Fruit fly (Drosophila melanogaster) whole organism, embryonic: ENCODE results near the gene GstD8.

Source experiments
- Adf1 ChIP-seq: fragments of 200-800 bp; sonication (Bioruptor generic); IDR thresholded peaks from 2 replicates; pipeline ENCODE4 v1.3.6; 2022; ENCODE audit warnings: missing biosample characterization, missing genetic modification characterization
- Aef1 ChIP-seq: fragments of 200-800 bp; sonication (Bioruptor generic); IDR thresholded peaks from 3 replicates; pipeline ENCODE4 v1.3.6; 2022; ENCODE audit warnings: missing biosample characterization, missing genetic modification characterization
- CG10147 ChIP-seq: fragments of 200-800 bp; sonication (Bioruptor generic); optimal IDR thresholded peaks from 2 replicates; lab custom pipeline; 2019; ENCODE audit warnings: missing biosample characterization, mild to moderate bottlenecking, missing genetic modification characterization, moderate library complexity
- CG10979 ChIP-seq: fragments of 200-800 bp; sonication (Bioruptor generic); optimal IDR thresholded peaks from 2 replicates; lab custom pipeline; 2018; ENCODE audit warnings: missing biosample characterization, mild to moderate bottlenecking, missing genetic modification characterization, moderate library complexity
- CG1529 ChIP-seq: fragments of 200-800 bp; sonication (Bioruptor generic); optimal IDR thresholded peaks from 3 replicates; lab custom pipeline; 2018; ENCODE audit warnings: missing biosample characterization, missing genetic modification characterization
- CG1647 ChIP-seq: fragments of 200-800 bp; sonication (Bioruptor generic); optimal IDR thresholded peaks from 3 replicates; lab custom pipeline; 2016; ENCODE audit warnings: missing biosample characterization, missing genetic modification characterization
- CG16779 ChIP-seq: fragments of 200-800 bp; sonication (Bioruptor generic); IDR thresholded peaks from 2 replicates; pipeline ENCODE4 v1.3.6; 2022; ENCODE audit warnings: missing biosample characterization, missing genetic modification characterization
- CG1832 ChIP-seq: fragments of 200-800 bp; sonication (Bioruptor generic); optimal IDR thresholded peaks from 2 replicates; lab custom pipeline; 2017; ENCODE audit warnings: missing biosample characterization, mild to moderate bottlenecking, missing genetic modification characterization, inconsistent platforms
- CG30431 ChIP-seq: fragments of 200-800 bp; sonication (Bioruptor generic); optimal IDR thresholded peaks from 2 replicates; lab custom pipeline; 2017; ENCODE audit warnings: missing biosample characterization, missing genetic modification characterization
- CG3065 ChIP-seq: fragments of 200-800 bp; sonication (Bioruptor generic); optimal IDR thresholded peaks from 2 replicates; lab custom pipeline; 2016; ENCODE audit warnings: missing biosample characterization, missing genetic modification characterization
- CG33213 ChIP-seq: fragments of 200-800 bp; sonication (Bioruptor generic); optimal IDR thresholded peaks from 3 replicates; lab custom pipeline; 2016; ENCODE audit warnings: missing biosample characterization, missing genetic modification characterization
- CG34376 ChIP-seq: fragments of 200-800 bp; sonication (Bioruptor generic); optimal IDR thresholded peaks from 2 replicates; lab custom pipeline; 2018; ENCODE audit warnings: missing biosample characterization, mild to moderate bottlenecking, missing genetic modification characterization
- CG3995 ChIP-seq: fragments of 200-800 bp; sonication (Bioruptor generic); optimal IDR thresholded peaks from 3 replicates; lab custom pipeline; 2016; ENCODE audit warnings: missing biosample characterization, missing genetic modification characterization
- CG5953 ChIP-seq: fragments of 200-800 bp; sonication (Bioruptor generic); IDR thresholded peaks from 2 replicates; pipeline ENCODE4 v1.3.6; 2022; ENCODE audit warnings: missing biosample characterization, missing genetic modification characterization
- CG7556 ChIP-seq: fragments of 200-800 bp; sonication (Bioruptor generic); optimal IDR thresholded peaks from 2 replicates; lab custom pipeline; 2017; ENCODE audit warnings: missing biosample characterization, mild to moderate bottlenecking, missing genetic modification characterization
- CG8765 ChIP-seq: fragments of 200-800 bp; sonication (Bioruptor generic); IDR thresholded peaks from 2 replicates; pipeline ENCODE4 v1.3.6; 2022; ENCODE audit warnings: missing biosample characterization, missing genetic modification characterization
- CG8944 ChIP-seq: fragments of 200-800 bp; sonication (Bioruptor generic); optimal IDR thresholded peaks from 3 replicates; lab custom pipeline; 2016; ENCODE audit warnings: missing biosample characterization, missing genetic modification characterization
- D19A ChIP-seq: fragments of 200-800 bp; optimal IDR thresholded peaks from 3 replicates; lab custom pipeline; 2019; ENCODE audit warnings: missing biosample characterization, mild to moderate bottlenecking, missing genetic modification characterization, moderate library complexity
- Dip2 ChIP-seq: fragments of 200-800 bp; sonication (Bioruptor generic); IDR thresholded peaks from 2 replicates; pipeline ENCODE4 v1.3.6; 2022; ENCODE audit warnings: missing biosample characterization, missing genetic modification characterization
- Dip3 ChIP-seq: fragments of 200-800 bp; sonication (Bioruptor generic); optimal IDR thresholded peaks from 3 replicates; lab custom pipeline; 2016; ENCODE audit warnings: missing biosample characterization, missing genetic modification characterization
- Ets65A ChIP-seq: fragments of 200-800 bp; sonication (Bioruptor generic); peaks from one replicate; lab custom pipeline; 2016; ENCODE audit warnings: missing biosample characterization, missing genetic modification characterization
- HLH54F ChIP-seq: fragments of 200-800 bp; sonication (Bioruptor generic); optimal IDR thresholded peaks from 3 replicates; lab custom pipeline; 2016; ENCODE audit warnings: missing biosample characterization, missing genetic modification characterization
- Oaz ChIP-seq: fragments of 200-800 bp; sonication (Bioruptor generic); IDR thresholded peaks from 2 replicates; pipeline ENCODE4 v1.3.6; 2022; ENCODE audit warnings: missing biosample characterization, missing genetic modification characterization
- Six4 ChIP-seq: fragments of 200-800 bp; sonication (Bioruptor generic); optimal IDR thresholded peaks from 2 replicates; lab custom pipeline; 2016; ENCODE audit warnings: missing biosample characterization, missing genetic modification characterization
- Sox100B ChIP-seq: fragments of 200-800 bp; sonication (Bioruptor generic); optimal IDR thresholded peaks from 3 replicates; lab custom pipeline; 2018; ENCODE audit warnings: missing biosample characterization, mild to moderate bottlenecking, missing genetic modification characterization
- TFAM ChIP-seq: fragments of 200-800 bp; sonication (Bioruptor generic); optimal IDR thresholded peaks from 2 replicates; lab custom pipeline; 2017; ENCODE audit warnings: missing biosample characterization, missing genetic modification characterization, inconsistent platforms
- Taf1 ChIP-seq: fragments of 200-800 bp; sonication (Bioruptor generic); IDR thresholded peaks from 2 replicates; pipeline ENCODE4 v1.3.6; 2022; ENCODE audit warnings: missing biosample characterization, missing genetic modification characterization
- Tbp ChIP-seq: fragments of >200 bp; optimal IDR thresholded peaks from 2 replicates; lab custom pipeline; 2018; ENCODE audit warnings: missing biosample characterization, missing genetic modification characterization
- ab ChIP-seq: fragments of 200-800 bp; sonication (Bioruptor generic); optimal IDR thresholded peaks from 2 replicates; lab custom pipeline; 2016; ENCODE audit warnings: missing biosample characterization, missing genetic modification characterization
- al ChIP-seq: fragments of 200-800 bp; sonication (Bioruptor generic); IDR thresholded peaks from 2 replicates; pipeline ENCODE4 v1.3.6; 2022; ENCODE audit warnings: missing biosample characterization, missing genetic modification characterization
- ap ChIP-seq: fragments of 200-800 bp; sonication (Bioruptor generic); IDR thresholded peaks from 2 replicates; pipeline ENCODE4 v1.3.6; 2022; ENCODE audit warnings: missing biosample characterization, missing genetic modification characterization
- ara ChIP-seq: fragments of 200-800 bp; sonication (Bioruptor generic); IDR thresholded peaks from 2 replicates; pipeline ENCODE4 v1.3.6; 2022; ENCODE audit warnings: missing biosample characterization, missing genetic modification characterization
- ash1 ChIP-seq: fragments of 200-800 bp; sonication (Bioruptor generic); optimal IDR thresholded peaks from 2 replicates; lab custom pipeline; 2018; ENCODE audit warnings: missing biosample characterization, mild to moderate bottlenecking, missing genetic modification characterization
- az2 ChIP-seq: fragments of 200-800 bp; sonication (Bioruptor generic); optimal IDR thresholded peaks from 3 replicates; lab custom pipeline; 2016; ENCODE audit warnings: missing biosample characterization, missing genetic modification characterization
- bab2 ChIP-seq: fragments of 200-800 bp; sonication (Bioruptor generic); optimal IDR thresholded peaks from 2 replicates; lab custom pipeline; 2016; ENCODE audit warnings: missing biosample characterization, missing genetic modification characterization
- cato ChIP-seq: fragments of 200-800 bp; sonication (Bioruptor generic); optimal IDR thresholded peaks from 2 replicates; lab custom pipeline; 2016; ENCODE audit warnings: missing biosample characterization, missing genetic modification characterization, borderline replicate concordance
- corto ChIP-seq: fragments of 200-800 bp; sonication (Bioruptor generic); optimal IDR thresholded peaks from 2 replicates; lab custom pipeline; 2016; ENCODE audit warnings: missing biosample characterization, mild to moderate bottlenecking, missing genetic modification characterization, moderate library complexity
- crc ChIP-seq: fragments of 200-800 bp; sonication (Bioruptor generic); optimal IDR thresholded peaks from 2 replicates; lab custom pipeline; 2016; ENCODE audit warnings: missing biosample characterization, missing genetic modification characterization
- crp ChIP-seq, 2 experiments: fragments of 200-800 bp; sonication (Bioruptor generic); optimal IDR thresholded peaks; 2 replicates in 1 of 2; 3 replicates in 1 of 2; lab custom pipeline; 2017; ENCODE audit warnings: missing biosample characterization in 2 of 2, missing genetic modification characterization in 2 of 2, mild to moderate bottlenecking in 1 of 2, moderate library complexity in 1 of 2
- dati ChIP-seq: fragments of 200-800 bp; sonication (Bioruptor generic); IDR thresholded peaks from 2 replicates; pipeline ENCODE4 v1.3.6; 2022; ENCODE audit warnings: missing biosample characterization, missing genetic modification characterization
- dm ChIP-seq: fragments of 200-800 bp; sonication (Bioruptor generic); optimal IDR thresholded peaks from 3 replicates; lab custom pipeline; 2016; ENCODE audit warnings: missing biosample characterization, missing genetic modification characterization
- fd3F ChIP-seq: fragments of 200-800 bp; sonication (Bioruptor generic); optimal IDR thresholded peaks from 2 replicates; lab custom pipeline; 2018; ENCODE audit warnings: missing biosample characterization, mild to moderate bottlenecking, missing genetic modification characterization, moderate library complexity
- grau ChIP-seq: fragments of 200-800 bp; optimal IDR thresholded peaks from 3 replicates; lab custom pipeline; 2019; ENCODE audit warnings: missing biosample characterization, mild to moderate bottlenecking, missing genetic modification characterization, moderate library complexity
- hb ChIP-seq: fragments of 200-800 bp; sonication (Bioruptor generic); IDR thresholded peaks from 3 replicates; pipeline ENCODE4 v1.3.6; 2022; ENCODE audit warnings: missing biosample characterization, missing genetic modification characterization; ENCODE audit not compliant: partially characterized antibody
- luna ChIP-seq: fragments of 200-800 bp; sonication (Bioruptor generic); optimal IDR thresholded peaks from 2 replicates; lab custom pipeline; 2016; ENCODE audit warnings: missing biosample characterization, missing genetic modification characterization
- pnt ChIP-seq: fragments of 200-800 bp; sonication (Bioruptor generic); optimal IDR thresholded peaks from 3 replicates; lab custom pipeline; 2016; ENCODE audit warnings: missing biosample characterization, missing genetic modification characterization
- rib ChIP-seq: fragments of 200-800 bp; sonication (Bioruptor generic); IDR thresholded peaks from 2 replicates; pipeline ENCODE4 v1.3.6; 2022; ENCODE audit warnings: missing biosample characterization, missing genetic modification characterization
- so ChIP-seq: fragments of 200-800 bp; sonication (Bioruptor generic); IDR thresholded peaks from 3 replicates; pipeline ENCODE4 v1.3.6; 2022; ENCODE audit warnings: missing biosample characterization, missing genetic modification characterization
- stwl ChIP-seq: fragments of 200-800 bp; sonication (Bioruptor generic); optimal IDR thresholded peaks from 3 replicates; lab custom pipeline; 2018; ENCODE audit warnings: missing biosample characterization, mild to moderate bottlenecking, missing genetic modification characterization, moderate library complexity
- tap ChIP-seq: fragments of 200-800 bp; optimal IDR thresholded peaks from 3 replicates; lab custom pipeline; 2019; ENCODE audit warnings: missing biosample characterization, mild to moderate bottlenecking, missing genetic modification characterization, moderate library complexity
- tgo ChIP-seq: fragments of 200-800 bp; sonication (Bioruptor generic); IDR thresholded peaks from 3 replicates; pipeline ENCODE4 v1.3.6; 2022; ENCODE audit warnings: missing biosample characterization, missing genetic modification characterization
- tx ChIP-seq: fragments of 200-800 bp; sonication (Bioruptor generic); optimal IDR thresholded peaks from 2 replicates; lab custom pipeline; 2016; ENCODE audit warnings: missing biosample characterization, missing genetic modification characterization

Gene GstD8

dm6 chr3R:12369135-12369792 lies 10.5 kb upstream of the GstD8 start, which contains the start of gene GstD1 (continued):
- TF ChIP-seq CG1529 (GFP tag; lab: Kevin White, UChicago) (no peak), Dip3 (GFP tag; lab: Kevin White, UChicago) (peak; percentile 58), CG30431 (GFP tag; lab: Kevin White, UChicago) (no peak), Tbp (no peak), pnt (no peak), CG34376 (GFP tag; lab: Kevin White, UChicago) (peak; percentile 53), az2 (GFP tag; lab: Kevin White, UChicago) (no peak), ap (GFP tag; lab: Robert Waterston, UW) (no peak), Ets65A (GFP tag; lab: Kevin White, UChicago) (no peak), ash1 (GFP tag; lab: Kevin White, UChicago) (no peak), Sox100B (GFP tag; lab: Kevin White, UChicago) (peak; percentile 18), CG1832 (GFP tag; lab: Kevin White, UChicago) (no peak), CG8765 (GFP tag; lab: Robert Waterston, UW) (peak; percentile 87; the same call in 1 of the 2 replicates), ab (GFP tag; lab: Kevin White, UChicago) (peak; percentile 58), CG3065 (GFP tag; lab: Kevin White, UChicago) (peak; percentile 86), CG16779 (GFP tag; lab: Robert Waterston, UW) (no peak), cato (GFP tag; lab: Kevin White, UChicago) (no peak), corto (GFP tag; lab: Kevin White, UChicago) (no peak), dati (GFP tag; lab: Robert Waterston, UW) (no peak), D19A (tag; lab: Kevin White, UChicago) (peak; percentile 98), tap (tag; lab: Kevin White, UChicago) (no peak), Taf1 (GFP tag; lab: Robert Waterston, UW) (no peak), CG8944 (GFP tag; lab: Kevin White, UChicago) (peak; percentile 23), CG7556 (peak; percentile 53), Oaz (GFP tag; lab: Robert Waterston, UW) (no peak), al (no peak), CG10147 (GFP tag; lab: Kevin White, UChicago) (peak; percentile 76), Aef1 (peak; percentile 71; the same call in 2 of the 3 replicates), grau (peak; percentile 46), dm (GFP tag; lab: Kevin White, UChicago) (no peak), CG5953 (GFP tag; lab: Robert Waterston, UW) (no peak), CG10979 (tag; lab: Kevin White, UChicago) (peak; percentile 12), HLH54F (GFP tag; lab: Kevin White, UChicago) (no peak), stwl (tag; lab: Kevin White, UChicago) (no peak), fd3F (peak; percentile 34), TFAM (GFP tag; lab: Kevin White, UChicago) (no peak), rib (GFP tag; lab: Robert Waterston, UW) (peak; percentile 87), crp (GFP tag; optimal IDR thresholded peaks at IDR 0.05; lab: Kevin White, UChicago) (no peak), bab2 (peak; percentile 51), ara (GFP tag; lab: Robert Waterston, UW) (no peak), hb (GFP tag; lab: Robert Waterston, UW) (no peak), CG1647 (GFP tag; lab: Kevin White, UChicago) (peak; percentile 36), luna (GFP tag; lab: Kevin White, UChicago) (peak; percentile 26), so (no peak; the same call in 2 of the 3 replicates), CG3995 (peak; percentile 49), Six4 (GFP tag; lab: Kevin White, UChicago) (peak; percentile 33), crc (no peak), CG33213 (GFP tag; lab: Kevin White, UChicago) (no peak), tx (GFP tag; lab: Kevin White, UChicago) (no peak), Dip2 (GFP tag; lab: Robert Waterston, UW) (no peak), Adf1 (GFP tag; lab: Robert Waterston, UW) (peak; percentile 67; the same call in 1 of the 2 replicates), tgo (GFP tag; lab: Robert Waterston, UW) (no peak; the same call in 2 of the 3 replicates)
